Worm (Caenorhabditis elegans) whole organism, early embryonic: ENCODE results near the gene F43G6.16.

Source experiments
- B0310.2 ChIP-seq: sonication (generic microtip); optimal IDR thresholded peaks from 2 replicates; lab custom pipeline; 2016; ENCODE audit warnings: mild to moderate bottlenecking, missing genetic modification characterization, missing compliant biosample characterization
- aly-1 ChIP-seq: sonication (generic microtip); optimal IDR thresholded peaks from 2 replicates; lab custom pipeline; 2016; ENCODE audit warnings: missing genetic modification characterization, missing compliant biosample characterization
- ama-1 ChIP-seq: fragments of 150-350 bp; optimal IDR thresholded peaks from 2 replicates; lab custom pipeline; 2014
- ets-7 ChIP-seq: sonication (generic microtip); optimal IDR thresholded peaks from 2 replicates; lab custom pipeline; 2016; ENCODE audit warnings: missing genotype, missing genetic modification characterization, missing compliant biosample characterization
- flt-1 ChIP-seq: fragments of 200-800 bp; sonication (Bioruptor generic); IDR thresholded peaks from 2 replicates; pipeline ENCODE4 v1.3.6; 2022; ENCODE audit warnings: missing genetic modification characterization, missing compliant biosample characterization
- hmbx-1 ChIP-seq: sonication (generic microtip); optimal IDR thresholded peaks from 2 replicates; lab custom pipeline; 2016; ENCODE audit warnings: mild to moderate bottlenecking, missing genetic modification characterization, missing compliant biosample characterization
- hmg-4 ChIP-seq: fragments of 200-800 bp; sonication (Bioruptor generic); optimal IDR thresholded peaks from 2 replicates; lab custom pipeline; 2018; ENCODE audit warnings: mild to moderate bottlenecking, missing genetic modification characterization, missing compliant biosample characterization
- hnd-1 ChIP-seq: sonication (generic microtip); optimal IDR thresholded peaks from 2 replicates; lab custom pipeline; 2016; ENCODE audit warnings: missing genetic modification characterization, missing compliant biosample characterization
- tbx-11 ChIP-seq: fragments of 200-800 bp; sonication (Bioruptor generic); IDR thresholded peaks from 2 replicates; pipeline ENCODE4 v1.3.6; 2022; ENCODE audit warnings: missing genetic modification characterization, missing compliant biosample characterization
- tra-4 ChIP-seq: sonication (generic microtip); optimal IDR thresholded peaks from 2 replicates; lab custom pipeline; 2017; ENCODE audit warnings: missing genetic modification characterization, missing compliant biosample characterization

DNA sequence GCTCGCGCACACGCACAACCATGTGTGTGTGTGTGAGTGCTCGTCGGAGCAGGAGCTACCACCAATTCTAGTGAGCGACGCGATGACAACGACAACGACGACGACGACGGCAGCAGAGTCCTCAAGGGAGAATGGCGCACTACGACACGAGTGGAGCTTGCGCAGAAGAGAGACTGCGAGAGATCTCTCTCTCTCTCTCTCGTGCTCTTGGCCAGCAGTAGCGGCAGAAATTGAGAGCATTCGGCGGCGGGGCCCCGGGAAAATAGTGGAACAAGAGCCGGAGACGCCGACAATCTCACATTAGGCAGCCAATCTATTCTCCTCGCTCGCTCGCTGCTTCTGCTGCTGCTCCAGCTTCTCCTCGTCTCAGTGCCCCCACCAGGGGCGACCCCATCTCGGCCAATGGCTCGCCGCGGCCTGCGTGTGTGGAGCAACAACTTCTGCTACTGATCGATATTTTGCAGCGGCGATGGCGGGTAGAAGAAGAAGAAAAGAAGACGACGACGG is 35.6 kb downstream of the F43G6.16 start:
- TF ChIP-seq ama-1 (no peak), hnd-1 (tag; lab: Kevin White, UChicago) (no peak), flt-1 (GFP tag; lab: Robert Waterston, UW) (0 out of 2 replicates have a peak, but pooled peaks have one; percentile 16), tbx-11 (GFP tag; lab: Robert Waterston, UW) (no peak), aly-1 (peak; percentile 52), tra-4 (tag; lab: Kevin White, UChicago) (no peak), hmbx-1 (no peak), B0310.2 (tag; lab: Kevin White, UChicago) (peak; percentile 19), ets-7 (tag; lab: Kevin White, UChicago) (no peak), hmg-4 (GFP tag; lab: Kevin White, UChicago) (peak; percentile 75)
